Worm (Caenorhabditis elegans) whole organism, young adult: Measurements from ENCODE around the gene ugt-3.

Experiments
- T07F8.4 ChIP-seq: sonication (generic microtip); optimal IDR thresholded peaks from 2 replicates; lab custom pipeline; 2016; ENCODE audit warnings: mild to moderate bottlenecking, missing genetic modification characterization, moderate library complexity, missing compliant biosample characterization
- T26A5.8 ChIP-seq: sonication (generic microtip); optimal IDR thresholded peaks from 2 replicates; lab custom pipeline; 2016; ENCODE audit warnings: missing genetic modification characterization, missing compliant biosample characterization
- ets-4 ChIP-seq: fragments of 200-800 bp; sonication (Bioruptor generic); optimal IDR thresholded peaks from 2 replicates; lab custom pipeline; 2018; ENCODE audit warnings: mild to moderate bottlenecking, missing genetic modification characterization, missing compliant biosample characterization
- lsl-1 ChIP-seq: fragments of 200-800 bp; sonication (Bioruptor generic); optimal IDR thresholded peaks from 2 replicates; lab custom pipeline; 2018; ENCODE audit warnings: mild to moderate bottlenecking, missing genetic modification characterization, moderate library complexity, missing compliant biosample characterization
- madf-10 ChIP-seq: sonication (generic microtip); optimal IDR thresholded peaks from 2 replicates; lab custom pipeline; 2016; ENCODE audit warnings: mild to moderate bottlenecking, missing genetic modification characterization, missing compliant biosample characterization
- nhr-120 ChIP-seq: fragments of 200-800 bp; sonication (Bioruptor generic); IDR thresholded peaks from 2 replicates; pipeline ENCODE4 v1.3.6; 2022; ENCODE audit warnings: missing genetic modification characterization, missing compliant biosample characterization
- somi-1 ChIP-seq: fragments of 200-800 bp; sonication (Bioruptor generic); optimal IDR thresholded peaks from 2 replicates; lab custom pipeline; 2018; ENCODE audit warnings: mild to moderate bottlenecking, missing genetic modification characterization, missing compliant biosample characterization

The ugt-3 gene

ce11 chrV:12751495-12752050 is 48.5 kb downstream of the ugt-3 start, which contains the start of gene C15C8.6:
Gene C15C8.6 (minus strand): TSS chrV:12751545.
- no peak for TF ChIP-seq T07F8.4 (tag; lab: Kevin White, UChicago)

DNA sequence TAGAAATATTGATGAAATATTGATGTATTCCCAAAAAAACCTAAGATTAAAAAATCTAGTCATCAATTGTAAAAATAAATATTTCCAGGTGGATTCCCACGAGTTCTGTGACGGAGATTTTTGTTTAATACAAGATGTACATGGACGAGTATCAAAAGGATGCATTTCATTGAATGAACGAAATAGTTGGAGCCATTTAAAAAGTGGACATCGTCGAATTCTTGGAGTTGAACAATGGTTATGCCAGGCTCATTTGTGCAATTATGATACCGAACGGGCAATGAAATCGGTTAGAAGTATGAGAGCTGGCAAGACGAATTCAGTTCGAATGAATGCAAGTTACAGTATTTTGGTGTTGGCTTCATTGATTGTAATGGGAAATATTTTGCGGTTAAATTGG is 50.5 kb downstream of the ugt-3 start:
- no peak for TF ChIP-seq somi-1 (GFP tag; lab: Kevin White, UChicago)
- TF ChIP-seq T26A5.8 (tag; lab: Kevin White, UChicago): no peak
- no peak for TF ChIP-seq lsl-1 (GFP tag; lab: Kevin White, UChicago)
- TF ChIP-seq madf-10 (tag; lab: Kevin White, UChicago): no peak
- no peak for TF ChIP-seq nhr-120 (GFP tag; lab: Robert Waterston, UW)
- TF ChIP-seq ets-4 (GFP tag; lab: Kevin White, UChicago): no peak
